Worm (Caenorhabditis elegans) whole organism, L1 larva: ENCODE data around the gene Y49F6B.9.

ENCODE experiments used
- F16B12.6 ChIP-seq: fragments of 150-350 bp; optimal IDR thresholded peaks from 2 replicates; lab custom pipeline; 2014; ENCODE audit warnings: missing biosample characterization, missing genetic modification characterization
- Y116A8C.19 ChIP-seq: sonication (generic microtip); optimal IDR thresholded peaks from 2 replicates; lab custom pipeline; 2016; ENCODE audit warnings: missing compliant biosample characterization, missing genetic modification characterization, borderline replicate concordance
- ceh-8 ChIP-seq: fragments of 200-800 bp; sonication (Bioruptor generic); optimal IDR thresholded peaks from 2 replicates; lab custom pipeline; 2018; ENCODE audit warnings: mild to moderate bottlenecking, missing genetic modification characterization, moderate library complexity, missing compliant biosample characterization
- ceh-82 ChIP-seq, 3 experiments: fragments of 150-350 bp in 1 of 3; sonication (generic microtip) in 2 of 3; optimal IDR thresholded peaks; 2 replicates each; lab custom pipeline; 2014 to 2017; ENCODE audit warnings: missing biosample characterization in 3 of 3, missing genetic modification characterization in 3 of 3
- ceh-88 ChIP-seq: fragments of 200-800 bp; sonication (Bioruptor generic); IDR thresholded peaks from 2 replicates; pipeline ENCODE4 v1.3.6; 2022; ENCODE audit warnings: missing genetic modification characterization, missing compliant biosample characterization
- dpl-1 ChIP-seq, 3 experiments: fragments of 150-350 bp in 2 of 3; sonication (generic microtip) in 1 of 3; optimal IDR thresholded peaks; 2 replicates each; lab custom pipeline; 2014 to 2017; ENCODE audit warnings: missing biosample characterization in 3 of 3, missing genetic modification characterization in 3 of 3, missing genetic modification reagents in 3 of 3
- dsc-1 ChIP-seq: sonication (generic microtip); optimal IDR thresholded peaks from 2 replicates; lab custom pipeline; 2016; ENCODE audit warnings: mild to moderate bottlenecking, missing genetic modification characterization, missing compliant biosample characterization
- efl-1 ChIP-seq, 4 experiments: fragments of 150-350 bp; optimal IDR thresholded peaks in 3 of 4; peaks in 1 of 4; 1 replicate in 1 of 4; 2 replicates in 3 of 4; lab custom pipeline; 2014; ENCODE audit warnings: missing biosample characterization in 2 of 4, missing genetic modification characterization in 2 of 4, missing genetic modification reagents in 2 of 4
- efl-3 ChIP-seq: fragments of 200-800 bp; sonication (Bioruptor generic); optimal IDR thresholded peaks from 2 replicates; lab custom pipeline; 2018; ENCODE audit warnings: mild to moderate bottlenecking, missing genetic modification characterization, missing compliant biosample characterization
- elt-2 ChIP-seq: sonication (generic microtip); optimal IDR thresholded peaks from 2 replicates; lab custom pipeline; 2016; ENCODE audit warnings: missing genetic modification characterization, mild to moderate bottlenecking, inconsistent platforms, missing compliant biosample characterization, missing genetic modification reagents
- elt-3 ChIP-seq, 6 experiments: fragments of 150-350 bp in 1 of 6; sonication (generic microtip); optimal IDR thresholded peaks; 2 replicates each; lab custom pipeline; 2017 to 2018; ENCODE audit warnings: missing biosample characterization in 6 of 6, missing genetic modification characterization in 6 of 6, inconsistent platforms in 1 of 6
- fkh-10 ChIP-seq: sonication (generic microtip); optimal IDR thresholded peaks from 2 replicates; lab custom pipeline; 2017; ENCODE audit warnings: missing biosample characterization, missing genetic modification reagents, missing genetic modification characterization
- fkh-8 ChIP-seq: sonication (generic microtip); optimal IDR thresholded peaks from 2 replicates; lab custom pipeline; 2016; ENCODE audit warnings: mild to moderate bottlenecking, missing genetic modification characterization, missing compliant biosample characterization
- fos-1 ChIP-seq: fragments of 150-350 bp; optimal IDR thresholded peaks from 2 replicates; lab custom pipeline; 2014; ENCODE audit warnings: missing biosample characterization, missing genetic modification characterization
- isw-1 ChIP-seq: fragments of 200-800 bp; sonication (Bioruptor generic); IDR thresholded peaks from 2 replicates; pipeline ENCODE4 v1.3.6; 2022; ENCODE audit warnings: missing genetic modification characterization, missing compliant biosample characterization
- lin-14 ChIP-seq: fragments of 200-800 bp; sonication (Bioruptor generic); optimal IDR thresholded peaks from 2 replicates; lab custom pipeline; 2018; ENCODE audit warnings: mild to moderate bottlenecking, missing genetic modification characterization, moderate library complexity, missing compliant biosample characterization
- lin-35 ChIP-seq, 2 experiments: fragments of 150-350 bp; optimal IDR thresholded peaks; 2 replicates each; lab custom pipeline; 2014; ENCODE audit warnings: missing biosample characterization in 2 of 2, missing genetic modification characterization in 2 of 2, missing genetic modification reagents in 2 of 2
- lir-3 ChIP-seq: sonication (generic microtip); optimal IDR thresholded peaks from 2 replicates; lab custom pipeline; 2016; ENCODE audit warnings: mild to moderate bottlenecking, missing genetic modification characterization, moderate library complexity, missing compliant biosample characterization; ENCODE audit not compliant: poor library complexity
- lsy-2 ChIP-seq, 2 experiments: fragments of 150-350 bp; optimal IDR thresholded peaks; 2 replicates each; lab custom pipeline; 2014; ENCODE audit warnings: missing biosample characterization in 2 of 2, missing genetic modification characterization in 2 of 2
- mab-9 ChIP-seq: fragments of 200-800 bp; sonication (Bioruptor generic); IDR thresholded peaks from 2 replicates; pipeline ENCODE4 v1.3.6; 2022; ENCODE audit warnings: missing genetic modification reagents, missing genetic modification characterization, missing compliant biosample characterization
- mep-1 ChIP-seq: fragments of 150-350 bp; optimal IDR thresholded peaks from 2 replicates; lab custom pipeline; 2014; ENCODE audit warnings: missing biosample characterization, missing genetic modification characterization
- nhr-237 ChIP-seq: fragments of 150-350 bp; optimal IDR thresholded peaks from 2 replicates; lab custom pipeline; 2014; ENCODE audit warnings: missing biosample characterization, missing genetic modification characterization
- nhr-47 ChIP-seq: sonication (generic microtip); optimal IDR thresholded peaks from 2 replicates; lab custom pipeline; 2016; ENCODE audit warnings: mild to moderate bottlenecking, missing genetic modification characterization, moderate library complexity, missing compliant biosample characterization
- nhr-76 ChIP-seq: sonication (generic microtip); optimal IDR thresholded peaks from 2 replicates; lab custom pipeline; 2017; ENCODE audit warnings: missing biosample characterization, missing genetic modification characterization
- nhr-84 ChIP-seq: sonication (generic microtip); optimal IDR thresholded peaks from 2 replicates; lab custom pipeline; 2017; ENCODE audit warnings: missing biosample characterization, missing genetic modification characterization
- nhr-85 ChIP-seq: sonication (generic microtip); peaks from one replicate; lab custom pipeline; 2016; ENCODE audit warnings: missing genetic modification characterization, inconsistent platforms, missing compliant biosample characterization
- rnt-1 ChIP-seq: sonication (generic microtip); optimal IDR thresholded peaks from 2 replicates; lab custom pipeline; 2016; ENCODE audit warnings: mild to moderate bottlenecking, missing genetic modification characterization, moderate library complexity, missing compliant biosample characterization
- skn-1 ChIP-seq: fragments of 150-350 bp; optimal IDR thresholded peaks from 2 replicates; lab custom pipeline; 2014; ENCODE audit warnings: missing biosample characterization, missing genetic modification characterization
- snu-23 ChIP-seq: sonication (generic microtip); optimal IDR thresholded peaks from 2 replicates; lab custom pipeline; 2016; ENCODE audit warnings: missing genetic modification characterization, missing compliant biosample characterization
- sptf-1 ChIP-seq: fragments of 150-350 bp; optimal IDR thresholded peaks from 2 replicates; lab custom pipeline; 2014; ENCODE audit warnings: missing biosample characterization, missing genetic modification characterization
- sup-37 ChIP-seq: fragments of 200-800 bp; sonication (Bioruptor generic); optimal IDR thresholded peaks from 2 replicates; lab custom pipeline; 2018; ENCODE audit warnings: mild to moderate bottlenecking, missing genetic modification characterization, missing compliant biosample characterization
- swsn-7 ChIP-seq: sonication (generic microtip); optimal IDR thresholded peaks from 2 replicates; lab custom pipeline; 2016; ENCODE audit warnings: missing genetic modification characterization, missing compliant biosample characterization
- tbx-2 ChIP-seq: sonication (generic microtip); optimal IDR thresholded peaks from 2 replicates; lab custom pipeline; 2016; ENCODE audit warnings: missing genetic modification characterization, missing compliant biosample characterization
- unc-62 ChIP-seq: fragments of 150-350 bp; optimal IDR thresholded peaks from 2 replicates; lab custom pipeline; 2014; ENCODE audit warnings: missing biosample characterization, missing genetic modification reagents, missing genetic modification characterization
- unc-86 ChIP-seq: sonication (generic microtip); optimal IDR thresholded peaks from 2 replicates; lab custom pipeline; 2016; ENCODE audit warnings: missing genetic modification characterization, missing compliant biosample characterization
- vab-15 ChIP-seq: sonication (generic microtip); optimal IDR thresholded peaks from 2 replicates; lab custom pipeline; 2017; ENCODE audit warnings: missing genotype, mild to moderate bottlenecking, missing genetic modification characterization, missing compliant biosample characterization
- xbp-1 ChIP-seq: sonication (generic microtip); optimal IDR thresholded peaks from 2 replicates; lab custom pipeline; 2016; ENCODE audit warnings: missing genetic modification characterization, missing compliant biosample characterization

Gene Y49F6B.9

DNA sequence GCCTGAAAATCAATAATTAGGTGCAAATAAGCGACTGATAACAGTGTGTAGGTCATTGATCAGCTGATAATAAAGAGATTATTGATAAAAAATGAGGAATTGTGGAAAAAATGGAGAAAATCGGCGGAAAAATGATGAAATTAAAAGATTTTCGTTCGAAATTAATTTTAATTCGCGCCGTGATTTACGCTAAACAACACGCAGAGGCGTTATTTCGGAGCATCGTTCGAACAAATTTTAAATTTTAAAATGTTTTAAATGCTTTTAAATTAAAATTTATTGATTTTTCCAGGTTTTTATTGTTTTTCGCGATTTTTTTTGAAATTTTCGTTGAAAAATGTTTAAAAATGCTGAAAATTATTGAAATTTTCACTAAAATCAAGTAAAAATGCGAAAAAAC lies at the start of gene Y49F6B.9:
Y49F6B.9 (minus strand) TSS at position 2 of the 400 bp plus-strand sequence.
- TF ChIP-seq nhr-85 (tag; lab: Kevin White, UChicago): no peak
- TF ChIP-seq efl-1 (optimal IDR thresholded peaks at IDR 0.05; lab: Kevin White, UChicago): peak in 1 of 2 experiments; percentile 92
- TF ChIP-seq efl-1 (GFP tag; optimal IDR thresholded peaks at IDR 0.05 in 1 of 2; lab: Kevin White, UChicago): no peak
- TF ChIP-seq lir-3 (tag; lab: Kevin White, UChicago): no peak
- TF ChIP-seq lin-35 (GFP tag; optimal IDR thresholded peaks at IDR 0.05; lab: Kevin White, UChicago): peak in 1 of 2 experiments; percentile 9
- TF ChIP-seq, all 84 proteins: peak for 2

DNA sequence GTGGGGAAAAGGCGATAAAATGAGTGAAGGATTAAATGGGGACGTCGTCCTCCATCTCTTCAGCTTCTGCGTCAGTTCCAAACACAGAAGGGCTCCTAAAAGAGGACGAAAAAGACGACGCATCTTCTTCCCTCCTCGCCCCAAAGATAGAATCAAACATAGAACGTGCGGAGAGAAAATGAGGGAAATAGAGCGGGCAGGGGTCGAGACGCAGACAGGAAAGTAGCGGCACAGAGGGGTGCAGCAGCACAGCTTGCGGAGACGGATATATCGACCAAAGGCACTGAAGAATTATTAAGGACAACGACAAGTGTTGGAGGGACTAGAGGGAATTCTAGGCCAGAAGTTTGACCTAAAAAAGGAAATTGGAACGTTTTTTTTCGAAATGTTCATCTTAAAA lies 48.1 kb upstream of the Y49F6B.9 start:
- TF ChIP-seq mep-1 (peak; percentile 21), unc-86 (tag; lab: Kevin White, UChicago) (peak; percentile 12), dpl-1 (GFP tag; optimal IDR thresholded peaks at IDR 0.05; lab: Kevin White, UChicago) (peak in 1 of 3 experiments; percentile 15), efl-1 (optimal IDR thresholded peaks at IDR 0.05; lab: Kevin White, UChicago) (peak; percentile 47 to 65), efl-1 (GFP tag; optimal IDR thresholded peaks at IDR 0.05 in 1 of 2; lab: Kevin White, UChicago) (peak; percentile 30 to 76), fkh-8 (tag; lab: Kevin White, UChicago) (peak; percentile 30), efl-3 (no peak), ceh-82 (tag; optimal IDR thresholded peaks at IDR 0.05; lab: Kevin White, UChicago) (peak in 2 of 3 experiments; percentile 21 to 29), lin-14 (GFP tag; lab: Kevin White, UChicago) (peak; percentile 89), fkh-10 (GFP tag; lab: Kevin White, UChicago) (peak; percentile 44), F16B12.6 (tag; lab: Kevin White, UChicago) (peak; percentile 36), lin-35 (GFP tag; optimal IDR thresholded peaks at IDR 0.05; lab: Kevin White, UChicago) (peak in 1 of 2 experiments; percentile 21), vab-15 (tag; lab: Kevin White, UChicago) (no peak), lsy-2 (tag; optimal IDR thresholded peaks at IDR 0.05; lab: Kevin White, UChicago) (peak; percentile 36 to 47), ceh-8 (GFP tag; lab: Kevin White, UChicago) (no peak), sup-37 (no peak), nhr-47 (peak; percentile 42)

DNA sequence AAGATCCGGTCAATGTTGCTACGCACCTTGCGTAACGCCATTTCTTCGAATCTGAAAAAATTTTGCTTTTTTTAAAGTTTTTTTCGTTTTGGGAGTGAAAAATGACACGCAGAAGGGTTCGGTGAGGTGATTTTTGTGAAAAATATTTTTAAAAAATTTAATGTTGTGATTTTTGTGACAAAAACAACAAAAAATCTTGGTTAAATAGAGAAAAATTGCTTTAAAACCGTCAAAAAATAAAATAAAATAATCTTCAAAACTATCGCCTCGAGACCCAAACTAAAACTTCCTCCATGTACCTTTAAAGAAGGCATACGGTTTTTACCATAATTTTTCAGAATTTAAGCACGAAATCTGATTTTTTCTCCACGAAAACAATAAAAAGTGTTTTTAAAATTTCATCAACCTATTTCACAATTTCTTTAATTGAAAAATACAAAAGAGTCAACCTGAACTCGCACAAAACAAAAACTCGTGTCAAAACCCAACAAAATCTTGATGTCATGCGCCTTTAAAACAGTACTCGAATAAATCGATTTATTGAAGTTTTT lies 47.3 kb upstream of the Y49F6B.9 start, which contains the start of gene apd-3:
apd-3 (minus strand) TSS at position 51 of the 551 bp plus-strand sequence.
- no peak for TF ChIP-seq nhr-237 (tag; lab: Kevin White, UChicago)
- TF ChIP-seq isw-1: no peak
- no peak for TF ChIP-seq rnt-1 (tag; lab: Kevin White, UChicago)
- TF ChIP-seq xbp-1 (tag; lab: Kevin White, UChicago): no peak
- TF ChIP-seq vab-15 (tag; lab: Kevin White, UChicago): no peak
- TF ChIP-seq mab-9: no peak
- TF ChIP-seq unc-62: no peak
- TF ChIP-seq, all 84 proteins: peak for 0

DNA sequence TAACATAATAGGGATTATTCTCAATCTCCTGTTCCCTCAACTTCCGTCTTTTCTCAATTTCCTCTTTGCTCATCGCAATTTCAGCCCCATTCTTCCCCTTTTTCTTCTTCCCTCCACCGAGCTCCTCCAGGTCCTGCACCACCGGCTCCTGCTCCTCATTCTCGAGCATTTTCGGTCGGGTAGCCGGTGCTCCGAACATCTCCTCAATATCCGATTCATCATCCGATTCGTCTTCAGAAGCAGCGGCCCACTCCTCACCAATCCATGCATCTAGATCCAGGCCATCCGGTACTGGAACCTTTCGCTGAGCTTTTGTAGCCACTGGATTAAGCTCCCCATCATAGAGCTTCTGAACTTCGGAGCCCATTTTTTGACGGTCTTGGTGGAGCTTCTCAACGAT lies 41.0 kb upstream of the Y49F6B.9 start:
- TF ChIP-seq ceh-88: no peak
- TF ChIP-seq efl-1 (optimal IDR thresholded peaks at IDR 0.05; lab: Kevin White, UChicago): no peak
- TF ChIP-seq efl-1 (GFP tag; optimal IDR thresholded peaks at IDR 0.05 in 1 of 2; lab: Kevin White, UChicago): peak in 1 of 2 experiments; percentile 2

DNA sequence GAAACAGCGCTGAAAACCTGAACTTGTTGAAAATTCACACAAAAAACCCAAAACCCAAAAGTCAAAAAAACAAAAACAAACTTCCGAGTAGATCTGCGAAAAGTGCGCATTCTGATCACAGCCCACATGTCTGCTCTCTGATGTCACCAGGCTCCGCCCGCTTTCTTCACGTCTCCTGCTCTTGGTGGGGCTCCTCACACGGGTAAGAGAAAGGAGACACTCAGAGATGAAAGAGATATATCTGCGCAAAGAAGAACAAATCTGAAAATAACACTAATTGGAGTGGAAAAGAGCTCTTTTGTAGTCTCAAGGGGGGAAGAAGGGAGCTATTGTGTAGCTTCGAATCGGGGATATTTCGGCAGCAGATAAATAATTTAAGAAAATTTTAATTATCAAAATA lies 29.1 kb upstream of the Y49F6B.9 start, which contains the start of gene ncs-6:
ncs-6 (minus strand) TSS at position 261 of the 400 bp plus-strand sequence.
- TF ChIP-seq nhr-76 (tag; lab: Kevin White, UChicago): no peak
- TF ChIP-seq fkh-8 (tag; lab: Kevin White, UChicago): peak; percentile 73
- TF ChIP-seq elt-3 (tag; optimal IDR thresholded peaks at IDR 0.05; lab: Kevin White, UChicago): no peak

DNA sequence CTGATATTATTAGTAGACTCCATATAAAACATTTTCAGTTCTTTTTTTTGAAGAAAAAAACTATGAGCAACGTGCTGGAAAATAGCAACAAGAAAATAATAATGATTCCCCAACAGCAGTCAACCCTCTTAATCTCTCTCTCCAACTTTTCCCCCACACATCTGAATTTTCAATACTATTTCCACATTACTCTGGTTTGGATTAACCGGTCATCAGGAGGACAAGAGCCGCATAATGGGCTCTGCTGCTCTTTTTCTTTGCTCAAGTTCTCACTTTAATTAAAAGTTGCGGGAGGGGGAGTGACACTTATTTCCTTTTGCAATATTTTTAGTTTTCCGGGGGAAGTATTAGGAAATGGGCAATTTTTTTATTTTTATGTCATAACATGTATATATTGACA lies 28.3 kb upstream of the Y49F6B.9 start:
- TF ChIP-seq Y116A8C.19 (no peak), sptf-1 (tag; lab: Kevin White, UChicago) (no peak), dsc-1 (peak; percentile 29), tbx-2 (tag; lab: Kevin White, UChicago) (peak; percentile 10), snu-23 (GFP tag; lab: Kevin White, UChicago) (no peak), elt-2 (tag; lab: Kevin White, UChicago) (no peak), efl-1 (optimal IDR thresholded peaks at IDR 0.05; lab: Kevin White, UChicago) (no peak), efl-1 (GFP tag; optimal IDR thresholded peaks at IDR 0.05 in 1 of 2; lab: Kevin White, UChicago) (peak in 1 of 2 experiments; percentile 65), nhr-84 (tag; lab: Kevin White, UChicago) (no peak), skn-1 (tag; lab: Kevin White, UChicago) (no peak), swsn-7 (tag; lab: Kevin White, UChicago) (no peak), lin-14 (GFP tag; lab: Kevin White, UChicago) (peak; percentile 40), mep-1 (no peak), fos-1 (tag; lab: Kevin White, UChicago) (no peak)
